Fruit fly (Drosophila melanogaster): Measurements from ENCODE around the gene Sarm.

Sarm gene

dm6 chr3L:8057423-8057822, 6.3 kb upstream of the Sarm start:
- TF ChIP-seq CG14655 (GFP tag; optimal IDR thresholded peaks at IDR 0.05) (no peak), EcR (GFP tag; optimal IDR thresholded peaks at IDR 0.05) (peak; percentile 100)

DNA sequence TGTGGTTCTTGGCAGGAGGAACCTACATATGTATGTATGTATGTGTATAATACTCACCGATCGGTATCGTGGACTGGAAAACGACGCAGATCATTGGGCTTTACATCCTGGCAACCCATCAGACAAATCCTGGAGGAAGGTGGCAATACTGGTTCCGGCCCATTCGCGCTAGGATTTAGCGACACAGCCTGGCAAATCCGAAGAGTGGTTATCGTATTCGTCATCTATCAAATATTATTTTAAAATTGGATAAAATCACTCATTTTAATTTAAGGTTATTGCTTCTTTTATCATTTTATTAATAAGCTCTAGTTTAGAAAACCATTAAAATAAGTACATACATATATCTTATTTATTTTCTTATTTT, 5.9 kb upstream of the Sarm start:
- TF ChIP-seq CG34367 (tag; optimal IDR thresholded peaks at IDR 0.05) (peak; percentile 24), CG4496 (GFP tag; IDR thresholded peaks at IDR 0.05) (no peak), CG13204 (GFP tag; optimal IDR thresholded peaks at IDR 0.05) (peak; percentile 9), CG8159 (tag; optimal IDR thresholded peaks at IDR 0.05) (peak; percentile 54), CG17806 (tag; optimal IDR thresholded peaks at IDR 0.05) (peak; percentile 49), CG15710 (tag; optimal IDR thresholded peaks at IDR 0.05) (peak; percentile 51), gl (tag; optimal IDR thresholded peaks at IDR 0.05) (no peak)

dm6 chr3L:8058190-8058997, 5.3 kb upstream of the Sarm start, which contains the start of gene bip1:
bip1 (minus strand) TSS chr3L:8058713.
- TF ChIP-seq CG8159 (tag; optimal IDR thresholded peaks at IDR 0.05) (peak; percentile 31), D1 (tag; optimal IDR thresholded peaks at IDR 0.05) (peak; percentile 76), CG32121 (GFP tag; IDR thresholded peaks at IDR 0.05) (peak; percentile 26; the same call in 1 of the 2 replicates), CG15710 (tag; optimal IDR thresholded peaks at IDR 0.05) (no peak), CG17806 (tag; optimal IDR thresholded peaks at IDR 0.05) (peak; percentile 36), EcR (GFP tag; optimal IDR thresholded peaks at IDR 0.05) (peak; percentile 92), Pif1B (GFP tag; optimal IDR thresholded peaks at IDR 0.05) (no peak), CG4496 (GFP tag; IDR thresholded peaks at IDR 0.05) (peak; percentile 58; the same call in 1 of the 3 replicates), CG12605 (GFP tag; IDR thresholded peaks at IDR 0.05) (peak; percentile 45; the same call in 1 of the 2 replicates)

dm6 chr3L:8059627-8060166, 4.0 kb upstream of the Sarm start:
- TF ChIP-seq CG15710 (tag; optimal IDR thresholded peaks at IDR 0.05) (no peak), Ets98B (GFP tag; IDR thresholded peaks at IDR 0.05) (no peak), rn (GFP tag; IDR thresholded peaks at IDR 0.05) (no peak), EcR (GFP tag; optimal IDR thresholded peaks at IDR 0.05) (no peak), CG12605 (GFP tag; IDR thresholded peaks at IDR 0.05) (no peak), CG8301 (tag; optimal IDR thresholded peaks at IDR 0.05) (no peak), CG17806 (tag; optimal IDR thresholded peaks at IDR 0.05) (no peak), fd96Ca (GFP tag; IDR thresholded peaks at IDR 0.05) (no peak), CG34367 (tag; optimal IDR thresholded peaks at IDR 0.05) (no peak)

DNA sequence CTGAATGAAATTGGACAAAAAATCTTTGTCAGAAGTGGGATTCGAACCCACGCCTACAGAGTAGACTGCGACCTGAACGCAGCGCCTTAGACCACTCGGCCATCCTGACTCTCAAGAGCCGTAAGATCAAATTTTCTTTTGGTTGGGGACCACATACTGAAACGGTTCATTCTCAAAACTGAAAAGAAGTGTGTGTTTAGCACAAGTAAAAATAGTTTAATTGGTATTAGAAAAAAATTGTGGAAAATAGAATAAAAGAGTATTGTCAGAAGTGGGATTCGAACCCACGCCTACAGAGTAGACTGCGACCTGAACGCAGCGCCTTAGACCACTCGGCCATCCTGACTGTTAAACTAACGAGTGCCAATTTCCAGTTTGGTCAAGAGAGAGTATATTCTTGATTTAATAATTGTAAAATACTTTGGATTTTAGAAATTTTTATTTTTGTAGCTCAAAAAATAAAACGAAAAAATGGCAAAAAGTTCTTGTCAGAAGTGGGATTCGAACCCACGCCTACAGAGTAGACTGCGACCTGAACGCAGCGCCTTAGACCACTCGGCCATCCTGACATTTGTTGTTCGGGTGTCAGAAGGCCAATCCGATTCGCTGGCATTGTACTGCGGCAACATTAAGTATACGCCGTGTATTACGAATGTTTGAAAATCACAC, 3.4 kb upstream of the Sarm start:
- TF ChIP-seq CG32121 (GFP tag; IDR thresholded peaks at IDR 0.05), result 0 out of 2 replicates have a peak, but pooled peaks have one; percentile 25
- peak; percentile 16; the same call in 1 of the 2 replicates for TF ChIP-seq CG12605 (GFP tag; IDR thresholded peaks at IDR 0.05)
- TF ChIP-seq Ets98B (GFP tag; IDR thresholded peaks at IDR 0.05), result 0 out of 2 replicates have a peak, but pooled peaks have one; percentile 35

DNA sequence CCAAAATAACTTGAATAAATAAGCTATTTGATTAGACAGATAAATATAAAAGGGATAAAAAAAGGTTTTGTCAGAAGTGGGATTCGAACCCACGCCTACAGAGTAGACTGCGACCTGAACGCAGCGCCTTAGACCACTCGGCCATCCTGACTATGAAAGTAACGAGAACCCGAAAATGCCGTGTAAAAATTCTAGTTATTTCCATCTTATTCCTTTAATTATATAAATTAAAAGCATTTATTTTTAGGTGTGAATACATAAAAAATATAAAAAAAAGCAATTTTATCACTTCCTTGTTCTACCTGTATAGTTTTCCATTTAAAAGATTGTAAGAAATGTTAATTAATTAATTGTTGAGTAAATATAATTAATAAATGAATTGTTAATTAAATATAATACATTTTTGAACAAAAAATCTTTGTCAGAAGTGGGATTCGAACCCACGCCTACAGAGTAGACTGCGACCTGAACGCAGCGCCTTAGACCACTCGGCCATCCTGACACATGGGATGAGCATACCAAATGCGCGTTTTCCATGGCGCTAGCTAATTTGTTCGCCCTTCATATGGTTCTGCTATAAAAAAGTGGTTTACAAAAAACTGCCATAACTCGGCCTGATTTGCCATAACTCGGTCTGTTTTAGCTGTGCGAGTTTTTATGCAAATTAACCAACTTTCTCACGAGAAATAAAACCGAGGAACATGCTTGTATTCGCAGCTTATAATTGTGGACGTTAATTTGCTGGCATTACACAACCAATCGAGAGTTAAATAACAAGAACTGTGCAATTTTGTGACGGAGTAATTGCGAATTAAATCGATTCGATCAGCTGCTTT, 2.1 kb downstream of the Sarm start:
- peak; percentile 65; the same call in 1 of the 2 replicates for TF ChIP-seq CG12605 (GFP tag; IDR thresholded peaks at IDR 0.05)
- peak; percentile 45 for TF ChIP-seq D1 (tag; optimal IDR thresholded peaks at IDR 0.05)
- peak; percentile 24 for TF ChIP-seq gl (tag; optimal IDR thresholded peaks at IDR 0.05)
- TF ChIP-seq CG15710 (tag; optimal IDR thresholded peaks at IDR 0.05), result no peak
- TF ChIP-seq CG8301 (tag; optimal IDR thresholded peaks at IDR 0.05), result peak; percentile 1

DNA sequence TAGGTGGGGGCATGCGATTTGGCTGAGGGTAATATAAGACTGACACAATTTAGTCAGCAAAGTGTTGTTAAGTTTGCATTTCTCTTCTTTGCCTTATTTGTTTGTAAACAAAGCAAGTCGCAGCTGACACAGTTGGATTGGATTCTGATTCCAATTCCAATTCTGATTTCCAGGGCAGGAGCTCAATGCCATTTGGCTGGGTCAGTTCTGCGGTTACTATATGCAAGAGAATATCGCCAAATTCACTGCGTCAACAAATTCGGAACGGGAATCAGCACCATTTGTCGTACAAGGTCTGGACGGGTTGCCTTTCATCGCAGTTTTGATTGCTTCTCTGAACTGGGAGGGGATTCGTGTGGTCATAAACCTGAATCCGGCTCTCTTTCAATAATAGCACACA, 3.8 kb downstream of the Sarm start:
- TF ChIP-seq CG4496 (GFP tag; IDR thresholded peaks at IDR 0.05) (no peak), rn (GFP tag; IDR thresholded peaks at IDR 0.05) (no peak), EcR (GFP tag; optimal IDR thresholded peaks at IDR 0.05) (no peak), CG17806 (tag; optimal IDR thresholded peaks at IDR 0.05) (no peak)

- no peak for TF ChIP-seq CG13204 (GFP tag; optimal IDR thresholded peaks at IDR 0.05)
- TF ChIP-seq CG4496 (GFP tag; IDR thresholded peaks at IDR 0.05), result no peak
- no peak for TF ChIP-seq CG10348 (GFP tag; IDR thresholded peaks at IDR 0.05)
- no peak for TF ChIP-seq CG14655 (GFP tag; optimal IDR thresholded peaks at IDR 0.05)
- no peak for TF ChIP-seq Ets98B (GFP tag; IDR thresholded peaks at IDR 0.05)
- no peak for TF ChIP-seq fd96Ca (GFP tag; IDR thresholded peaks at IDR 0.05)
- no peak for TF ChIP-seq Snoo (tag; optimal IDR thresholded peaks at IDR 0.05)
- no peak for TF ChIP-seq CG34367 (tag; optimal IDR thresholded peaks at IDR 0.05)
- no peak for TF ChIP-seq CG9948 (tag; optimal IDR thresholded peaks at IDR 0.05)
- no peak for TF ChIP-seq Pif1B (GFP tag; optimal IDR thresholded peaks at IDR 0.05)
- TF ChIP-seq CG8301 (tag; optimal IDR thresholded peaks at IDR 0.05), result no peak
- TF ChIP-seq CG17806 (tag; optimal IDR thresholded peaks at IDR 0.05), result no peak
- TF ChIP-seq CG8159 (tag; optimal IDR thresholded peaks at IDR 0.05), result no peak
- no peak for TF ChIP-seq CG32121 (GFP tag; IDR thresholded peaks at IDR 0.05)
- TF ChIP-seq EcR (GFP tag; optimal IDR thresholded peaks at IDR 0.05), result no peak
- TF ChIP-seq CG15710 (tag; optimal IDR thresholded peaks at IDR 0.05), result no peak
- TF ChIP-seq gl (tag; optimal IDR thresholded peaks at IDR 0.05), result no peak
These were observed 4.4 kb downstream of the Sarm start for dm6 chr3L:8068061-8068460.
